Worm (Caenorhabditis elegans) whole organism, L3 larva: Measurements from ENCODE around the gene Y46G5A.23.
A peak's percentile ranks its signal among the peaks of the same experiment; 100 is the strongest.

Experiments
- R02D3.7 ChIP-seq: fragments of 150-350 bp; optimal IDR thresholded peaks from 2 replicates; lab custom pipeline; 2014; ENCODE audit warnings: missing biosample characterization, missing genetic modification characterization
- ZK546.5 ChIP-seq: sonication (generic microtip); optimal IDR thresholded peaks from 2 replicates; lab custom pipeline; 2017; ENCODE audit warnings: missing biosample characterization, missing genetic modification characterization
- aly-2 ChIP-seq: fragments of 150-350 bp; optimal IDR thresholded peaks from 2 replicates; lab custom pipeline; 2014; ENCODE audit warnings: missing biosample characterization, missing genetic modification characterization
- ama-1 ChIP-seq: fragments of 150-350 bp; optimal IDR thresholded peaks from 2 replicates; lab custom pipeline; 2018
- ceh-28 ChIP-seq: fragments of 150-350 bp; optimal IDR thresholded peaks from 2 replicates; lab custom pipeline; 2014; ENCODE audit warnings: missing biosample characterization, missing genetic modification reagents, missing genetic modification characterization
- ceh-82 ChIP-seq: fragments of 150-350 bp; optimal IDR thresholded peaks from 2 replicates; lab custom pipeline; 2014; ENCODE audit warnings: missing biosample characterization, missing genetic modification characterization
- egl-27 ChIP-seq: sonication (generic microtip); optimal IDR thresholded peaks from 4 replicates; lab custom pipeline; 2017; ENCODE audit warnings: missing biosample characterization, missing genetic modification reagents, missing genetic modification characterization
- egl-5 ChIP-seq: fragments of 150-350 bp; optimal IDR thresholded peaks from 2 replicates; lab custom pipeline; 2017; ENCODE audit warnings: missing biosample characterization, missing genetic modification reagents, missing genetic modification characterization, inconsistent platforms
- elt-1 ChIP-seq: fragments of 150-350 bp; optimal IDR thresholded peaks from 2 replicates; lab custom pipeline; 2014; ENCODE audit warnings: missing biosample characterization, missing genetic modification characterization
- elt-2 ChIP-seq: sonication (generic microtip); optimal IDR thresholded peaks from 2 replicates; lab custom pipeline; 2016; ENCODE audit warnings: missing genetic modification reagents, mild to moderate bottlenecking, missing genetic modification characterization, missing compliant biosample characterization
- elt-3 ChIP-seq, 3 experiments: fragments of 150-350 bp in 1 of 3; sonication (generic microtip) in 2 of 3; optimal IDR thresholded peaks; 2 replicates in 2 of 3; 4 replicates in 1 of 3; lab custom pipeline; 2014 to 2017; ENCODE audit warnings: missing biosample characterization in 3 of 3, missing genetic modification characterization in 3 of 3
- eor-1 ChIP-seq, 2 experiments: fragments of 150-350 bp; optimal IDR thresholded peaks; 2 replicates each; lab custom pipeline; 2014 to 2018; ENCODE audit warnings: missing biosample characterization in 2 of 2, missing genetic modification characterization in 2 of 2
- fkh-2 ChIP-seq: fragments of 150-350 bp; optimal IDR thresholded peaks from 2 replicates; lab custom pipeline; 2014; ENCODE audit warnings: missing biosample characterization, missing genetic modification reagents, missing genetic modification characterization
- fos-1 ChIP-seq: fragments of 150-350 bp; optimal IDR thresholded peaks from 2 replicates; lab custom pipeline; 2014; ENCODE audit warnings: missing biosample characterization, missing genetic modification characterization
- hmg-11 ChIP-seq: sonication (generic microtip); optimal IDR thresholded peaks from 2 replicates; lab custom pipeline; 2016; ENCODE audit warnings: missing genetic modification characterization, missing compliant biosample characterization
- jun-1 ChIP-seq: fragments of 150-350 bp; optimal IDR thresholded peaks from 2 replicates; lab custom pipeline; 2014; ENCODE audit warnings: missing biosample characterization, missing genetic modification reagents, missing genetic modification characterization
- lin-15B ChIP-seq: fragments of 150-350 bp; optimal IDR thresholded peaks from 2 replicates; lab custom pipeline; 2014; ENCODE audit warnings: missing biosample characterization, missing genetic modification characterization
- lin-39 ChIP-seq: fragments of 150-350 bp; optimal IDR thresholded peaks from 2 replicates; lab custom pipeline; 2018; ENCODE audit warnings: missing biosample characterization, missing genetic modification reagents, missing genetic modification characterization
- lsy-12 ChIP-seq: sonication (generic microtip); optimal IDR thresholded peaks from 2 replicates; lab custom pipeline; 2016; ENCODE audit warnings: mild to moderate bottlenecking, missing genetic modification characterization, missing compliant biosample characterization
- mdl-1 ChIP-seq: fragments of 150-350 bp; optimal IDR thresholded peaks from 2 replicates; lab custom pipeline; 2014; ENCODE audit warnings: missing biosample characterization, missing genetic modification characterization
- mml-1 ChIP-seq: fragments of 150-350 bp; sonication (generic microtip); optimal IDR thresholded peaks from 3 replicates; lab custom pipeline; 2014; ENCODE audit warnings: missing biosample characterization, missing genetic modification characterization
- nfya-1 ChIP-seq: sonication (generic microtip); optimal IDR thresholded peaks from 2 replicates; lab custom pipeline; 2017; ENCODE audit warnings: missing genetic modification characterization, mild to moderate bottlenecking, missing compliant biosample characterization, antibody characterized with exemption, moderate library complexity; ENCODE audit not compliant: insufficient read depth
- nhr-11 ChIP-seq: fragments of 150-350 bp; optimal IDR thresholded peaks from 2 replicates; lab custom pipeline; 2014; ENCODE audit warnings: missing biosample characterization, missing genetic modification characterization
- nhr-12 ChIP-seq: fragments of 150-350 bp; optimal IDR thresholded peaks from 2 replicates; lab custom pipeline; 2014; ENCODE audit warnings: missing biosample characterization, missing genetic modification characterization
- nhr-23 ChIP-seq: fragments of 150-350 bp; optimal IDR thresholded peaks from 2 replicates; lab custom pipeline; 2014; ENCODE audit warnings: missing biosample characterization, missing genetic modification reagents, missing genetic modification characterization
- nhr-28 ChIP-seq: fragments of 150-350 bp; optimal IDR thresholded peaks from 2 replicates; lab custom pipeline; 2014; ENCODE audit warnings: missing biosample characterization, missing genetic modification characterization
- nhr-43 ChIP-seq: sonication (generic microtip); optimal IDR thresholded peaks from 2 replicates; lab custom pipeline; 2016; ENCODE audit warnings: mild to moderate bottlenecking, missing genetic modification characterization, missing compliant biosample characterization; ENCODE audit not compliant: poor library complexity, severe bottlenecking
- nhr-67 ChIP-seq: fragments of 150-350 bp; optimal IDR thresholded peaks from 2 replicates; lab custom pipeline; 2014; ENCODE audit warnings: missing biosample characterization, missing genetic modification characterization
- nhr-76 ChIP-seq: fragments of 150-350 bp; sonication (generic microtip); optimal IDR thresholded peaks from 5 replicates; lab custom pipeline; 2014; ENCODE audit warnings: missing biosample characterization, missing genetic modification characterization
- nhr-77 ChIP-seq: fragments of 150-350 bp; optimal IDR thresholded peaks from 2 replicates; lab custom pipeline; 2014; ENCODE audit warnings: missing biosample characterization, missing genetic modification characterization
- pha-4 ChIP-seq: fragments of 150-350 bp; optimal IDR thresholded peaks from 2 replicates; lab custom pipeline; 2014; ENCODE audit warnings: missing biosample characterization, missing genetic modification reagents, missing genetic modification characterization
- pqm-1 ChIP-seq: fragments of 150-350 bp; optimal IDR thresholded peaks from 2 replicates; lab custom pipeline; 2017; ENCODE audit warnings: missing biosample characterization, missing genetic modification characterization, inconsistent platforms
- skn-1 ChIP-seq: fragments of 150-350 bp; optimal IDR thresholded peaks from 2 replicates; lab custom pipeline; 2014; ENCODE audit warnings: missing biosample characterization, missing genetic modification characterization
- snpc-4 ChIP-seq: fragments of 150-350 bp; optimal IDR thresholded peaks from 2 replicates; lab custom pipeline; 2014; ENCODE audit warnings: missing biosample characterization, missing genetic modification characterization
- tbx-2 ChIP-seq: sonication (generic microtip); optimal IDR thresholded peaks from 2 replicates; lab custom pipeline; 2016; ENCODE audit warnings: mild to moderate bottlenecking, missing genetic modification characterization, missing compliant biosample characterization
- unc-39 ChIP-seq: sonication (generic microtip); optimal IDR thresholded peaks from 4 replicates; lab custom pipeline; 2017; ENCODE audit warnings: missing biosample characterization, missing genetic modification characterization
- unc-62 ChIP-seq: fragments of 150-350 bp; sonication (generic microtip); optimal IDR thresholded peaks from 4 replicates; lab custom pipeline; 2014; ENCODE audit warnings: missing biosample characterization, missing genetic modification reagents, missing genetic modification characterization
- zag-1 ChIP-seq: fragments of 150-350 bp; optimal IDR thresholded peaks from 2 replicates; lab custom pipeline; 2014; ENCODE audit warnings: missing biosample characterization, missing genetic modification characterization
- ztf-11 ChIP-seq: fragments of 150-350 bp; optimal IDR thresholded peaks from 2 replicates; lab custom pipeline; 2014; ENCODE audit warnings: missing biosample characterization, missing genetic modification characterization
- ztf-4 ChIP-seq: fragments of 150-350 bp; optimal IDR thresholded peaks from 2 replicates; lab custom pipeline; 2014; ENCODE audit warnings: missing biosample characterization, missing genetic modification characterization

Y46G5A.23 gene

DNA sequence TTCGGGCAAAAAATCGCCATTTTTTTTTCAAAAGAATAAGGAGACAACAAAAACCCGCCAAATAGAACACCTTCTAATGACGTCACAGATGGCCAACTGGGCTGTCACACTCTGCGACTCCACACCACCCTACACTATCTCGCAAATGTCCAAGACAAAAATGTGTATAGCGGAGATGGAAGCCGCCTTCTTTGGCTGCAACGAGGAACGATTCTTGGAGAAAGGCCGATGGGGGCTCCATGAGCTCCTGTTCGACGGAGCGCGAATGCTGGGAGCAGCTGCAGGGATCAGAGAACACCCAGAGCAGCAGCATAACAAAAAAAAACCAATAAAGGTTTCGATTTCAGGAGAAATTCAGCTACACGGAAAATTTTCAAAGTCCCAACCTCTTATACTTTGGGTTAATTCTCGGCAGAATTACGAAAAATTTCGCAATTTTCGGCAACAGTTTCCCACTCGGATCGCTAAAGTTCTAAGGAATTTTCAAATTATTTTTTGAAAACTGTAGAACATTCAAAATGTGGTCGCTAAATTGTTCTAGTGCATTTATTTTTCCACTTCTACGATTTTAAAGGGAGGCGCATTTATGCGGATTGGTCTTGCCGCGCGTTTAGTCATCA, 22.9 kb downstream of the Y46G5A.23 start:
- TF ChIP-seq ZK546.5 (tag; lab: Kevin White, UChicago): no peak
- TF ChIP-seq lin-39 (tag; lab: Kevin White, UChicago): peak; percentile 58
- TF ChIP-seq aly-2 (tag; lab: Kevin White, UChicago): no peak
- no peak for TF ChIP-seq skn-1 (tag; lab: Kevin White, UChicago)
- peak; percentile 1 for TF ChIP-seq egl-5
- TF ChIP-seq nhr-76: no peak
- no peak for TF ChIP-seq fkh-2 (tag; lab: Kevin White, UChicago)
- no peak for TF ChIP-seq nhr-77 (tag; lab: Kevin White, UChicago)
- TF ChIP-seq nfya-1 (tag; lab: Kevin White, UChicago): peak; percentile 72
- peak; percentile 29 for TF ChIP-seq ama-1
- TF ChIP-seq lin-15B: peak; percentile 79
- no peak for TF ChIP-seq unc-62
- TF ChIP-seq nhr-12 (tag; lab: Kevin White, UChicago): no peak
- no peak for TF ChIP-seq ceh-82 (tag; lab: Kevin White, UChicago)
- no peak for TF ChIP-seq nhr-23 (tag; lab: Kevin White, UChicago)
- TF ChIP-seq pha-4 (tag; lab: Kevin White, UChicago): peak; percentile 21
- TF ChIP-seq eor-1 (tag; optimal IDR thresholded peaks at IDR 0.05; lab: Kevin White, UChicago): no peak
- TF ChIP-seq hmg-11 (tag; lab: Kevin White, UChicago): peak; percentile 79
- TF ChIP-seq nhr-11: no peak

ce11 chrII:12805161-12805560, 23.6 kb downstream of the Y46G5A.23 start, which contains the start of the genes Y46G5A.18 and Y46G5A.47:
Gene Y46G5A.18, minus strand, starts transcription at chrII:12805261.
Gene Y46G5A.47, minus strand, starts transcription at chrII:12805306.
- no peak for TF ChIP-seq elt-2 (tag; lab: Kevin White, UChicago)
- TF ChIP-seq nhr-77 (tag; lab: Kevin White, UChicago): no peak
- TF ChIP-seq ZK546.5 (tag; lab: Kevin White, UChicago): no peak
- TF ChIP-seq, all 47 proteins: peak for 0

DNA sequence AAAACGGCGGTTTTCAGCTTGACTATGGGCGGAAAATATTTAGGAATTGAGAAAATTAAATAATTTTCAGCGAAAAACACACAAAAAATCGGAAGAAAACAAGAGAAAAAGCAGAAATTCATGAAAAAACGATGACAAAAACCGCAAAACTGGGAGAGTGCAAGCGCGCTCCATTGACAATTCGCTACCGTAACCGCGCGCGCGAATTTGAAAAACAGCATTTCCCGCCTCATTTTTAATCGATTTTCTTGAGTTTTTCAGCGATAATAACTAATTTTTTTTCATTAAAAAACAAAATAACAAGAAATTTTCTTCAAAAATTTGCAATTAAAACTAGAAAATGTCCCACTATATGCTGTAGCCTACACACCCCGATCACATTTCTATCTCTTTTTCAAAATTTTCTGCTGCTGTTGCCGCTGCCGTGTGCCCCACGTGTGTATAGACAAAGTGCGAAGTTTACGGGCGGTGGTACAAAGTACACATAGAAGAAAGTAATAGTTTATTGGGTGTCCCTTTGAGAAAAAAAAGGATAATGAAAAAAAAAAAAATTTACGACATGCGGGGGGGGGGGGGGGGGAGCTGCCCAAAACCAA, 28.7 kb downstream of the Y46G5A.23 start:
- TF ChIP-seq lin-15B: peak; percentile 0
- TF ChIP-seq nhr-11: peak; percentile 43
- peak; percentile 32 for TF ChIP-seq nfya-1 (tag; lab: Kevin White, UChicago)
- TF ChIP-seq aly-2 (tag; lab: Kevin White, UChicago): no peak
- no peak for TF ChIP-seq zag-1
- TF ChIP-seq snpc-4 (tag; lab: Kevin White, UChicago): no peak
- TF ChIP-seq nhr-23 (tag; lab: Kevin White, UChicago): peak; percentile 18
- TF ChIP-seq nhr-43 (tag; lab: Kevin White, UChicago): peak; percentile 7
- TF ChIP-seq elt-2 (tag; lab: Kevin White, UChicago): peak; percentile 15
- peak; percentile 18 for TF ChIP-seq pha-4 (tag; lab: Kevin White, UChicago)

DNA sequence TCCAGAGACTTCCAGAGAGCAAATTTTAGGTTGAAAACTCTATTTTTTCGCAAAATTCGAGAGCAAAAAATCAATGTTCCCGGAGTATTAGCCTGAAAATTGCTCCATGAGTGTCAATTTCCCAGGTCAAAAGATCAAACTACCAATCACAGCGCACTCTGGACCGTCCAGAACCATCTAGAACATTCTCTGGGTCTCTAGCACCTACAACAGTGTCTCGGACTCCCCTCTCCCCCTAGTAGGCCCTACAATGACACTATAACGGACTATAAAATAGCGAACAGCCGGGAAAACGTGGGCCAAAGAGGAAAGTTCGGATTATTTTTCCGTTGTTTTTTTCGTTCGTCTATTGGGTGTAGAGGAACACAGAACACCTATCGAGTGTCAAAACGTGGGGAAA, 29.4 kb downstream of the Y46G5A.23 start:
- TF ChIP-seq aly-2 (tag; lab: Kevin White, UChicago) (no peak), zag-1 (no peak), hmg-11 (tag; lab: Kevin White, UChicago) (no peak)

- TF ChIP-seq eor-1 (tag; optimal IDR thresholded peaks at IDR 0.05; lab: Kevin White, UChicago) (no peak), snpc-4 (tag; lab: Kevin White, UChicago) (peak; percentile 48), ceh-28 (tag; lab: Kevin White, UChicago) (peak; percentile 73), skn-1 (tag; lab: Kevin White, UChicago) (no peak), nfya-1 (tag; lab: Kevin White, UChicago) (peak; percentile 90), nhr-67 (no peak), mml-1 (tag; lab: Kevin White, UChicago) (no peak), nhr-77 (tag; lab: Kevin White, UChicago) (peak; percentile 11), nhr-11 (peak; percentile 69), pqm-1 (tag; lab: Kevin White, UChicago) (peak; percentile 94), lsy-12 (tag; lab: Kevin White, UChicago) (peak; percentile 71), nhr-28 (tag; lab: Kevin White, UChicago) (peak; percentile 5), nhr-23 (tag; lab: Kevin White, UChicago) (peak; percentile 87), pha-4 (tag; lab: Kevin White, UChicago) (peak; percentile 82), unc-39 (no peak), unc-62 (no peak), ama-1 (no peak), hmg-11 (tag; lab: Kevin White, UChicago) (peak; percentile 2), elt-3 (tag; optimal IDR thresholded peaks at IDR 0.05; lab: Kevin White, UChicago) (peak in 1 of 3 experiments; percentile 71), elt-2 (tag; lab: Kevin White, UChicago) (peak; percentile 95), mdl-1 (peak; percentile 76), R02D3.7 (tag; lab: Kevin White, UChicago) (peak; percentile 49), tbx-2 (tag; lab: Kevin White, UChicago) (peak; percentile 58), elt-1 (tag; lab: Kevin White, UChicago) (peak; percentile 68), ztf-4 (tag; lab: Kevin White, UChicago) (peak; percentile 80), aly-2 (tag; lab: Kevin White, UChicago) (no peak), jun-1 (peak; percentile 87), nhr-76 (no peak), lin-39 (tag; lab: Kevin White, UChicago) (no peak), ztf-11 (tag; lab: Kevin White, UChicago) (no peak), fos-1 (tag; lab: Kevin White, UChicago) (peak; percentile 14), egl-27 (tag; lab: Kevin White, UChicago) (peak; percentile 58)
Observed at ce11 chrII:12798814-12799213, 29.9 kb downstream of the Y46G5A.23 start.
